In the genomic region with DNA sequence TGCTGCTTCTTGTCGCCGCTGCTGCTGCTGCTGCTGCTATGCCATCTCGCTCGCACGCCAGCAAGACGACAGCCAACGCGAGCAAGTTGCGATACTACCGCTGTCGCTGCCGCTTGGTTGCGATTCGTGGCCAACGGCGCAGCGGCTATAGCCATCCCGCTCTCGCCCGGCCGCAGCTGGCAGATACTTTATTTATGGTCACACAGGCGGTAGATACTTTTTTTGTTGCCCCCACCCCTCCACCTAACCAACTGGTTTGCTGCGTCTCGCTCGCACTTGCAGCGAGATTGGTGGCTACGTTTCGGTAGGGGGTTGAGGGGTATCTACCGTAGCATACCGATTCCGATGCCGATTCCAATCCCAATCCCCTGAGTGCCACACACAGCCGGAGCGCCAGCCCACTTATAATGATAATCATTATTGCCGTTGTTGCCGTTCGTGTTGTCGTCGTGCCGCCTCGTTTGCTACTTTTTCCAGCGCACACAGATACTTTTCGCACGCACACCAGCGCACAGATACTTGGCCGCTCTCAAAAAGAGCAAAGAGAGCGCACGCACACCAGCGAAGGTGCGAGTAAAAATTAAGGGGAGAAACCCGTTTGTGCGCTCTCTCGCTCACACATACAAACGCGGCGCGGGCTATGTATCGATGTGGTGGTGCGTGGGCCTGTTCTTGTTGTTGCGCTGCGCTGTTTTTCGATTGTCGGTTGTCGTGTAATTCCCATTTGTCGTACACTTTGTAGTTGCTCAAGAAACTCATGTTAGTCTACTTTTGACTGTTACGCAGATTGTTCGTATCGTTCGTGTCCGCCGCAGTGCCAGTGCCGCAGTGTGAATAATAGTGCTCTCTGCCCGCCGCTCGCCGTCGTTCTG, we compare ENCODE assay signal across 1 fruit fly cellular context.
TF ChIP-seq lines count a peak whose summit lies in the region.

mirr (plus strand) TSS at position 759 of the 872 bp plus-strand sequence.

TF ChIP-seq in whole organism, embryonic, 481 proteins besides CTCF, POLR2A, EP300 and RAD21 (continued from another document and continues in another):
- TF ChIP-seq CG9437 (GFP tag; optimal IDR thresholded peaks at IDR 0.05; lab: Kevin White, UChicago), result no peak
- no peak for TF ChIP-seq CG6254 (GFP tag; optimal IDR thresholded peaks at IDR 0.05; lab: Kevin White, UChicago)
- TF ChIP-seq CG6689 (GFP tag; IDR thresholded peaks at IDR 0.05; lab: Robert Waterston, UW), result no peak
- TF ChIP-seq zen2 (GFP tag; IDR thresholded peaks at IDR 0.05; lab: Robert Waterston, UW; ENCODE audit: partially characterized antibody), result peak; percentile 32; the same call in 2 of the 3 replicates
- TF ChIP-seq schlank (tag; optimal IDR thresholded peaks at IDR 0.05; lab: Kevin White, UChicago), result no peak
- TF ChIP-seq stc (GFP tag; IDR thresholded peaks at IDR 0.05; lab: Robert Waterston, UW), result no peak
- TF ChIP-seq unc-4 (GFP tag; IDR thresholded peaks at IDR 0.05; lab: Robert Waterston, UW; ENCODE audit: partially characterized antibody), result no peak
- TF ChIP-seq CG11456 (GFP tag; IDR thresholded peaks at IDR 0.05; lab: Robert Waterston, UW), result no peak
- TF ChIP-seq C15 (GFP tag; IDR thresholded peaks at IDR 0.05; lab: Robert Waterston, UW), result no peak
- peak; percentile 24 for TF ChIP-seq Vsx1 (GFP tag; optimal IDR thresholded peaks at IDR 0.05; lab: Kevin White, UChicago)
- peak; percentile 90 for TF ChIP-seq ash1 (GFP tag; optimal IDR thresholded peaks at IDR 0.05; lab: Kevin White, UChicago)
- TF ChIP-seq CG13624 (GFP tag; optimal IDR thresholded peaks at IDR 0.05; lab: Kevin White, UChicago), result peak; percentile 54
- TF ChIP-seq Nf-YC (tag; optimal IDR thresholded peaks at IDR 0.05; lab: Kevin White, UChicago), result peak; percentile 100
- no peak for TF ChIP-seq CG13424 (tag; optimal IDR thresholded peaks at IDR 0.05; lab: Kevin White, UChicago)
- TF ChIP-seq Chrac-16 (GFP tag; optimal IDR thresholded peaks at IDR 0.05; lab: Kevin White, UChicago), result no peak
- no peak for TF ChIP-seq CG10267 (tag; optimal IDR thresholded peaks at IDR 0.05; lab: Kevin White, UChicago)
- TF ChIP-seq Abd-B (GFP tag; optimal IDR thresholded peaks at IDR 0.05; lab: Kevin White, UChicago), result peak; percentile 45
- peak; percentile 43 for TF ChIP-seq caup (GFP tag; optimal IDR thresholded peaks at IDR 0.05; lab: Kevin White, UChicago; ENCODE audit: severe bottlenecking)
- TF ChIP-seq vnd (GFP tag; IDR thresholded peaks at IDR 0.05; lab: Robert Waterston, UW; ENCODE audit: partially characterized antibody), result no peak
- no peak for TF ChIP-seq CG17186 (GFP tag; optimal IDR thresholded peaks at IDR 0.05; lab: Kevin White, UChicago)
- TF ChIP-seq Dfd (GFP tag; optimal IDR thresholded peaks at IDR 0.05; lab: Kevin White, UChicago), result no peak
- TF ChIP-seq Pdp1 (GFP tag; optimal IDR thresholded peaks at IDR 0.05; lab: Kevin White, UChicago), result peak in 1 of 2 experiments; percentile 14
- 0 out of 2 replicates have a peak, but pooled peaks have one; percentile 19 for TF ChIP-seq CG42726 (GFP tag; IDR thresholded peaks at IDR 0.05; lab: Robert Waterston, UW; ENCODE audit: partially characterized antibody)
- TF ChIP-seq CG12744 (GFP tag; optimal IDR thresholded peaks at IDR 0.05; lab: Kevin White, UChicago), result peak; percentile 18
- peak; percentile 21 for TF ChIP-seq ato (GFP tag; IDR thresholded peaks at IDR 0.05; lab: Robert Waterston, UW; ENCODE audit: partially characterized antibody)
- TF ChIP-seq Doc3 (GFP tag; IDR thresholded peaks at IDR 0.05; lab: Robert Waterston, UW; ENCODE audit: partially characterized antibody), result no peak
- TF ChIP-seq CG7372 (GFP tag; IDR thresholded peaks at IDR 0.05; lab: Robert Waterston, UW), result no peak
- no peak for TF ChIP-seq CG8388 (GFP tag; optimal IDR thresholded peaks at IDR 0.05; lab: Kevin White, UChicago)
- peak; percentile 61 for TF ChIP-seq nau (GFP tag; optimal IDR thresholded peaks at IDR 0.05; lab: Kevin White, UChicago)
- TF ChIP-seq vfl (GFP tag; optimal IDR thresholded peaks at IDR 0.05; lab: Kevin White, UChicago), result peak; percentile 22
- TF ChIP-seq Rx (GFP tag; IDR thresholded peaks at IDR 0.05; lab: Robert Waterston, UW), result no peak
- TF ChIP-seq CG10274 (GFP tag; optimal IDR thresholded peaks at IDR 0.05; lab: Kevin White, UChicago), result no peak
- TF ChIP-seq row (GFP tag; IDR thresholded peaks at IDR 0.05; lab: Robert Waterston, UW), result no peak
- no peak for TF ChIP-seq phol (tag; optimal IDR thresholded peaks at IDR 0.05; lab: Kevin White, UChicago)
- TF ChIP-seq ase (GFP tag; IDR thresholded peaks at IDR 0.05; lab: Robert Waterston, UW), result no peak
- peak; percentile 3 for TF ChIP-seq nmo (GFP tag; optimal IDR thresholded peaks at IDR 0.05; lab: Kevin White, UChicago)
- TF ChIP-seq CG10959 (GFP tag; IDR thresholded peaks at IDR 0.05; lab: Robert Waterston, UW), result no peak
- no peak for TF ChIP-seq CG33213 (GFP tag; optimal IDR thresholded peaks at IDR 0.05; lab: Kevin White, UChicago)
- peak; percentile 97 for TF ChIP-seq CG1832 (GFP tag; optimal IDR thresholded peaks at IDR 0.05; lab: Kevin White, UChicago)
- TF ChIP-seq Myb (GFP tag; optimal IDR thresholded peaks at IDR 0.05; lab: Kevin White, UChicago), result no peak
- no peak for TF ChIP-seq Usf (GFP tag; optimal IDR thresholded peaks at IDR 0.05; lab: Kevin White, UChicago)
- no peak for TF ChIP-seq CG18011 (GFP tag; optimal IDR thresholded peaks at IDR 0.05; lab: Kevin White, UChicago)
- 0 out of 3 replicates have a peak, but pooled peaks have one; percentile 29 for TF ChIP-seq z (GFP tag; IDR thresholded peaks at IDR 0.05; lab: Robert Waterston, UW)
- TF ChIP-seq kah (GFP tag; optimal IDR thresholded peaks at IDR 0.05; lab: Kevin White, UChicago), result no peak
- peak; percentile 6 for TF ChIP-seq repo (GFP tag; optimal IDR thresholded peaks at IDR 0.05; lab: Kevin White, UChicago)
- TF ChIP-seq ham (GFP tag; IDR thresholded peaks at IDR 0.05; lab: Robert Waterston, UW), result no peak
- no peak for TF ChIP-seq CG11723 (GFP tag; optimal IDR thresholded peaks at IDR 0.05; lab: Kevin White, UChicago)
- peak; percentile 27; the same call in 1 of the 3 replicates for TF ChIP-seq CG16813 (GFP tag; IDR thresholded peaks at IDR 0.05; lab: Robert Waterston, UW; ENCODE audit: partially characterized antibody)
- TF ChIP-seq CG12769 (tag; optimal IDR thresholded peaks at IDR 0.05; lab: Kevin White, UChicago), result peak; percentile 63
- 0 out of 3 replicates have a peak, but pooled peaks have one; percentile 15 for TF ChIP-seq tgo (GFP tag; IDR thresholded peaks at IDR 0.05; lab: Robert Waterston, UW)
- TF ChIP-seq so (GFP tag; IDR thresholded peaks at IDR 0.05; lab: Robert Waterston, UW), result peak; percentile 31; the same call in 1 of the 3 replicates
- peak; percentile 76 for TF ChIP-seq CG4360 (GFP tag; IDR thresholded peaks at IDR 0.05; lab: Robert Waterston, UW)
- no peak for TF ChIP-seq CG8290 (GFP tag; optimal IDR thresholded peaks at IDR 0.05; lab: Kevin White, UChicago)
- no peak for TF ChIP-seq CG8290 (tag; optimal IDR thresholded peaks at IDR 0.05; lab: Kevin White, UChicago)
- TF ChIP-seq Dbx (GFP tag; IDR thresholded peaks at IDR 0.05; lab: Robert Waterston, UW), result 0 out of 3 replicates have a peak, but pooled peaks have one; percentile 12
- no peak for TF ChIP-seq NK7.1 (GFP tag; optimal IDR thresholded peaks at IDR 0.05; lab: Kevin White, UChicago)
- TF ChIP-seq Sox102F (GFP tag; optimal IDR thresholded peaks at IDR 0.05; lab: Kevin White, UChicago), result no peak
- 0 out of 3 replicates have a peak, but pooled peaks have one; percentile 34 for TF ChIP-seq gce (GFP tag; IDR thresholded peaks at IDR 0.05; lab: Robert Waterston, UW)
- TF ChIP-seq tll (GFP tag; optimal IDR thresholded peaks at IDR 0.05; lab: Kevin White, UChicago), result peak in 1 of 2 experiments; percentile 56
- TF ChIP-seq Oaz (GFP tag; IDR thresholded peaks at IDR 0.05; lab: Robert Waterston, UW), result no peak
- peak; percentile 48 for TF ChIP-seq Aef1 (GFP tag; IDR thresholded peaks at IDR 0.05; lab: Robert Waterston, UW)
- TF ChIP-seq insv (GFP tag; optimal IDR thresholded peaks at IDR 0.05; lab: Kevin White, UChicago), result no peak
- TF ChIP-seq pan (optimal IDR thresholded peaks at IDR 0.05; lab: Kevin White, UChicago), result no peak
- TF ChIP-seq pan (GFP tag; optimal IDR thresholded peaks at IDR 0.05 in 1 of 2, IDR thresholded peaks at IDR 0.05 in 1 of 2), result no peak
- TF ChIP-seq otp (GFP tag; IDR thresholded peaks at IDR 0.05; lab: Robert Waterston, UW), result no peak; the same call in 2 of the 3 replicates
- TF ChIP-seq CG2199 (GFP tag; IDR thresholded peaks at IDR 0.05; lab: Robert Waterston, UW), result peak; percentile 64; the same call in 1 of the 3 replicates
- peak; percentile 99 for TF ChIP-seq cg (GFP tag; optimal IDR thresholded peaks at IDR 0.05; lab: Kevin White, UChicago)
- TF ChIP-seq ro (GFP tag; IDR thresholded peaks at IDR 0.05; lab: Robert Waterston, UW), result no peak
- peak; percentile 83 for TF ChIP-seq CG10543 (GFP tag; optimal IDR thresholded peaks at IDR 0.05; lab: Kevin White, UChicago)
- no peak for TF ChIP-seq croc (GFP tag; conservative IDR thresholded peaks at IDR 0.05; lab: Robert Waterston, UW)
- no peak for TF ChIP-seq CG7556 (GFP tag; optimal IDR thresholded peaks at IDR 0.05; lab: Kevin White, UChicago)
- no peak for TF ChIP-seq crp (GFP tag; optimal IDR thresholded peaks at IDR 0.05; lab: Kevin White, UChicago)
- TF ChIP-seq dm (GFP tag; optimal IDR thresholded peaks at IDR 0.05; lab: Kevin White, UChicago), result no peak
- peak; percentile 97 for TF ChIP-seq CG6175 (GFP tag; IDR thresholded peaks at IDR 0.05; lab: Robert Waterston, UW)
- TF ChIP-seq CG17385 (GFP tag; optimal IDR thresholded peaks at IDR 0.05; lab: Kevin White, UChicago), result peak; percentile 73
- TF ChIP-seq GATAe (GFP tag; conservative IDR thresholded peaks at IDR 0.05; lab: Robert Waterston, UW), result peak; percentile 82
- TF ChIP-seq CG4404 (GFP tag; IDR thresholded peaks at IDR 0.05; lab: Robert Waterston, UW), result no peak
- peak; percentile 70 for TF ChIP-seq vvl (GFP tag; IDR thresholded peaks at IDR 0.05; lab: Robert Waterston, UW)
- TF ChIP-seq Rfx (GFP tag; IDR thresholded peaks at IDR 0.05; lab: Robert Waterston, UW), result no peak; the same call in 1 of the 2 replicates
- TF ChIP-seq CG13287 (GFP tag; IDR thresholded peaks at IDR 0.05; lab: Robert Waterston, UW; ENCODE audit: partially characterized antibody), result peak; percentile 32
- no peak for TF ChIP-seq CG2889 (GFP tag; IDR thresholded peaks at IDR 0.05; lab: Robert Waterston, UW)
- peak; percentile 35 for TF ChIP-seq oc (tag; optimal IDR thresholded peaks at IDR 0.05; lab: Kevin White, UChicago)
- TF ChIP-seq CoRest (tag; optimal IDR thresholded peaks at IDR 0.05; lab: Kevin White, UChicago), result peak; percentile 61
- TF ChIP-seq CG2202 (tag; optimal IDR thresholded peaks at IDR 0.05; lab: Kevin White, UChicago), result no peak
- TF ChIP-seq mam (GFP tag; optimal IDR thresholded peaks at IDR 0.05; lab: Kevin White, UChicago), result peak; percentile 2
- TF ChIP-seq PHDP (tag; optimal IDR thresholded peaks at IDR 0.05; lab: Kevin White, UChicago), result no peak
- TF ChIP-seq mld (GFP tag; IDR thresholded peaks at IDR 0.05; lab: Robert Waterston, UW; ENCODE audit: partially characterized antibody), result no peak
- peak; percentile 100 for TF ChIP-seq Nf-YB (GFP tag; optimal IDR thresholded peaks at IDR 0.05; lab: Kevin White, UChicago)
- TF ChIP-seq Fer3 (tag; optimal IDR thresholded peaks at IDR 0.05; lab: Kevin White, UChicago), result no peak
- no peak for TF ChIP-seq tup (GFP tag; optimal IDR thresholded peaks at IDR 0.05; lab: Kevin White, UChicago)
- TF ChIP-seq CG15479 (GFP tag; optimal IDR thresholded peaks at IDR 0.05; lab: Kevin White, UChicago), result peak; percentile 63
- no peak for TF ChIP-seq Ets97D (GFP tag; optimal IDR thresholded peaks at IDR 0.05; lab: Kevin White, UChicago)
- no peak for TF ChIP-seq CG4730 (GFP tag; IDR thresholded peaks at IDR 0.05; lab: Robert Waterston, UW)
- TF ChIP-seq hth (optimal IDR thresholded peaks at IDR 0.05; lab: Kevin White, UChicago), result no peak
- no peak for TF ChIP-seq CG2129 (GFP tag; IDR thresholded peaks at IDR 0.05; lab: Robert Waterston, UW; ENCODE audit: partially characterized antibody)
- TF ChIP-seq lov (optimal IDR thresholded peaks at IDR 0.05; lab: Kevin White, UChicago), result no peak
- no peak for TF ChIP-seq lov (GFP tag; IDR thresholded peaks at IDR 0.05; lab: Robert Waterston, UW)
- peak; percentile 62 for TF ChIP-seq da (GFP tag; optimal IDR thresholded peaks at IDR 0.05; lab: Kevin White, UChicago)
- TF ChIP-seq nom (GFP tag; optimal IDR thresholded peaks at IDR 0.05; lab: Kevin White, UChicago), result peak; percentile 28
- TF ChIP-seq crol (GFP tag; IDR thresholded peaks at IDR 0.05; lab: Robert Waterston, UW), result peak; percentile 100
- peak; percentile 89 for TF ChIP-seq grn (GFP tag; optimal IDR thresholded peaks at IDR 0.05; lab: Kevin White, UChicago)
- peak; percentile 71 for TF ChIP-seq jing (GFP tag; optimal IDR thresholded peaks at IDR 0.05; lab: Kevin White, UChicago)
- TF ChIP-seq CG32532 (GFP tag; IDR thresholded peaks at IDR 0.05; lab: Robert Waterston, UW), result peak; percentile 23; the same call in 1 of the 2 replicates
- TF ChIP-seq CG1024 (GFP tag; IDR thresholded peaks at IDR 0.05; lab: Robert Waterston, UW), result no peak; the same call in 1 of the 2 replicates
- TF ChIP-seq chif (GFP tag; optimal IDR thresholded peaks at IDR 0.05; lab: Kevin White, UChicago), result peak in 1 of 2 experiments; percentile 9
- no peak for TF ChIP-seq Side (GFP tag; optimal IDR thresholded peaks at IDR 0.05; lab: Kevin White, UChicago)
- no peak for TF ChIP-seq Hand (GFP tag; optimal IDR thresholded peaks at IDR 0.05; lab: Kevin White, UChicago)
- TF ChIP-seq Eip74EF (GFP tag; optimal IDR thresholded peaks at IDR 0.05; lab: Kevin White, UChicago), result peak in 1 of 2 experiments; percentile 35
- no peak for TF ChIP-seq maf-S (GFP tag; optimal IDR thresholded peaks at IDR 0.05; lab: Kevin White, UChicago)
- TF ChIP-seq lilli (GFP tag; optimal IDR thresholded peaks at IDR 0.05; lab: Kevin White, UChicago), result no peak
- no peak for TF ChIP-seq HHEX (GFP tag; optimal IDR thresholded peaks at IDR 0.05; lab: Kevin White, UChicago)
- TF ChIP-seq Camta (GFP tag; optimal IDR thresholded peaks at IDR 0.05; lab: Kevin White, UChicago), result no peak
- TF ChIP-seq CG8765 (GFP tag; IDR thresholded peaks at IDR 0.05; lab: Robert Waterston, UW), result peak; percentile 60
- no peak for TF ChIP-seq lab (GFP tag; optimal IDR thresholded peaks at IDR 0.05; lab: Kevin White, UChicago)
- no peak for TF ChIP-seq Sin3A (optimal IDR thresholded peaks at IDR 0.05; lab: Kevin White, UChicago)
- peak; percentile 44; the same call in 1 of the 2 replicates for TF ChIP-seq Awh (GFP tag; IDR thresholded peaks at IDR 0.05; lab: Robert Waterston, UW)
- peak; percentile 92 to 99 for TF ChIP-seq Trl (optimal IDR thresholded peaks at IDR 0.05; lab: Kevin White, UChicago)
- TF ChIP-seq Trl (GFP tag; optimal IDR thresholded peaks at IDR 0.05; lab: Kevin White, UChicago), result no peak
- no peak for TF ChIP-seq al (GFP tag; IDR thresholded peaks at IDR 0.05; lab: Robert Waterston, UW)
- TF ChIP-seq Hr78 (GFP tag; optimal IDR thresholded peaks at IDR 0.05; lab: Kevin White, UChicago), result no peak
